Fruit fly (Drosophila melanogaster) whole organism, embryonic: Measurements from ENCODE around the gene CG12951.
A peak's percentile ranks its signal among the peaks of the same experiment; 100 is the strongest.

Experiments used
- CG10366 ChIP-seq: fragments of 200-800 bp; sonication (Bioruptor generic); IDR thresholded peaks from 2 replicates; pipeline ENCODE4 v1.3.6; 2022; ENCODE audit warnings: missing biosample characterization, missing genetic modification characterization
- CG11398 ChIP-seq: fragments of 200-800 bp; sonication (Bioruptor generic); optimal IDR thresholded peaks from 2 replicates; lab custom pipeline; 2016; ENCODE audit warnings: missing biosample characterization, missing genetic modification characterization
- CG12219 ChIP-seq: fragments of 200-800 bp; sonication (Bioruptor generic); optimal IDR thresholded peaks from 3 replicates; lab custom pipeline; 2018; ENCODE audit warnings: missing biosample characterization, mild to moderate bottlenecking, missing genetic modification characterization
- CG12942 ChIP-seq: fragments of 200-800 bp; sonication (Bioruptor generic); optimal IDR thresholded peaks from 3 replicates; lab custom pipeline; 2016; ENCODE audit warnings: missing biosample characterization, missing genetic modification characterization
- CG13775 ChIP-seq: fragments of 200-800 bp; sonication (Bioruptor generic); optimal IDR thresholded peaks from 3 replicates; lab custom pipeline; 2017; ENCODE audit warnings: missing biosample characterization, mild to moderate bottlenecking, missing genetic modification characterization
- CG14050 ChIP-seq: fragments of 200-800 bp; sonication (Bioruptor generic); IDR thresholded peaks from 3 replicates; pipeline ENCODE4 v1.3.6; 2022; ENCODE audit warnings: missing biosample characterization, missing genetic modification characterization
- CG2129 ChIP-seq: fragments of 200-800 bp; sonication (Bioruptor generic); IDR thresholded peaks from 2 replicates; pipeline ENCODE4 v1.3.6; 2022; ENCODE audit warnings: missing biosample characterization, missing genetic modification characterization; ENCODE audit not compliant: partially characterized antibody
- CG2199 ChIP-seq: fragments of 200-800 bp; sonication (Bioruptor generic); IDR thresholded peaks from 3 replicates; pipeline ENCODE4 v1.3.6; 2022; ENCODE audit warnings: missing biosample characterization, missing genetic modification characterization
- CG2875 ChIP-seq: fragments of 200-800 bp; sonication (Bioruptor generic); optimal IDR thresholded peaks from 2 replicates; lab custom pipeline; 2017; ENCODE audit warnings: missing biosample characterization, mild to moderate bottlenecking, missing genetic modification characterization, missing genetic modification reagents
- CG3281 ChIP-seq: fragments of 200-800 bp; sonication (Bioruptor generic); optimal IDR thresholded peaks from 3 replicates; lab custom pipeline; 2017; ENCODE audit warnings: missing biosample characterization, mild to moderate bottlenecking, missing genetic modification characterization
- CG4328 ChIP-seq: fragments of 200-800 bp; sonication (Bioruptor generic); optimal IDR thresholded peaks from 3 replicates; lab custom pipeline; 2017; ENCODE audit warnings: missing biosample characterization, missing genetic modification reagents, missing genetic modification characterization
- CG4404 ChIP-seq: fragments of 200-800 bp; sonication (Bioruptor generic); IDR thresholded peaks from 2 replicates; pipeline ENCODE4 v1.3.6; 2022; ENCODE audit warnings: missing biosample characterization, missing genetic modification characterization
- CG6254 ChIP-seq: fragments of 200-800 bp; sonication (Bioruptor generic); optimal IDR thresholded peaks from 3 replicates; lab custom pipeline; 2017; ENCODE audit warnings: mild to moderate bottlenecking, missing biosample characterization, missing genetic modification reagents, missing genetic modification characterization
- CG8281 ChIP-seq: fragments of 200-800 bp; sonication (Bioruptor generic); optimal IDR thresholded peaks from 2 replicates; lab custom pipeline; 2018; ENCODE audit warnings: missing biosample characterization, mild to moderate bottlenecking, missing genetic modification characterization, moderate library complexity
- CG8388 ChIP-seq: fragments of 200-800 bp; sonication (Bioruptor generic); optimal IDR thresholded peaks from 2 replicates; lab custom pipeline; 2019; ENCODE audit warnings: missing biosample characterization, mild to moderate bottlenecking, missing genetic modification characterization, moderate library complexity
- CG9437 ChIP-seq: fragments of 200-800 bp; sonication (Bioruptor generic); optimal IDR thresholded peaks from 2 replicates; lab custom pipeline; 2018; ENCODE audit warnings: missing biosample characterization, mild to moderate bottlenecking, missing genetic modification characterization
- Deaf1 ChIP-seq: fragments of 200-800 bp; optimal IDR thresholded peaks from 3 replicates; lab custom pipeline; 2019; ENCODE audit warnings: missing biosample characterization, mild to moderate bottlenecking, missing genetic modification characterization, moderate library complexity
- E2f1 ChIP-seq: fragments of 200-800 bp; sonication (Bioruptor generic); IDR thresholded peaks from 2 replicates; pipeline ENCODE4 v1.3.6; 2022; ENCODE audit warnings: missing biosample characterization, missing genetic modification characterization
- Elba2 ChIP-seq: fragments of 200-800 bp; sonication (Bioruptor generic); optimal IDR thresholded peaks from 3 replicates; lab custom pipeline; 2016; ENCODE audit warnings: missing biosample characterization, missing genetic modification characterization
- Ets97D ChIP-seq: fragments of 200-800 bp; sonication (Bioruptor generic); optimal IDR thresholded peaks from 3 replicates; lab custom pipeline; 2016; ENCODE audit warnings: missing biosample characterization, missing genetic modification characterization
- Fer1 ChIP-seq: fragments of 200-800 bp; sonication (Bioruptor generic); optimal IDR thresholded peaks from 2 replicates; lab custom pipeline; 2017; ENCODE audit warnings: missing biosample characterization, mild to moderate bottlenecking, missing genetic modification characterization
- Gug ChIP-seq: fragments of 200-800 bp; sonication (Bioruptor generic); IDR thresholded peaks from 4 replicates; pipeline ENCODE4 v1.3.6; 2022; ENCODE audit warnings: missing biosample characterization, missing genetic modification characterization
- HHEX ChIP-seq: fragments of 200-800 bp; sonication (Bioruptor generic); optimal IDR thresholded peaks from 3 replicates; lab custom pipeline; 2017; ENCODE audit warnings: missing biosample characterization, mild to moderate bottlenecking, missing genetic modification characterization, missing genetic modification reagents
- Hsf ChIP-seq: fragments of 200-800 bp; sonication (Bioruptor generic); optimal IDR thresholded peaks from 3 replicates; lab custom pipeline; 2016; ENCODE audit warnings: missing biosample characterization, missing genetic modification characterization
- Max ChIP-seq: fragments of 200-800 bp; sonication (Bioruptor generic); optimal IDR thresholded peaks from 2 replicates; lab custom pipeline; 2016; ENCODE audit warnings: missing biosample characterization, mild to moderate bottlenecking, missing genetic modification characterization
- Myb ChIP-seq: fragments of 200-800 bp; sonication (Bioruptor generic); optimal IDR thresholded peaks from 2 replicates; lab custom pipeline; 2016; ENCODE audit warnings: missing biosample characterization, missing genetic modification characterization
- NC2β ChIP-seq: fragments of 200-800 bp; sonication (Bioruptor generic); optimal IDR thresholded peaks from 2 replicates; lab custom pipeline; 2016; ENCODE audit warnings: missing biosample characterization, missing genetic modification characterization
- Sin3A ChIP-seq: fragments of >200 bp; optimal IDR thresholded peaks from 2 replicates; lab custom pipeline; 2018
- Xrp1 ChIP-seq: fragments of 200-800 bp; sonication (Bioruptor generic); IDR thresholded peaks from 2 replicates; pipeline ENCODE4 v1.3.6; 2022; ENCODE audit warnings: missing biosample characterization, missing genetic modification characterization
- aop ChIP-seq: fragments of 200-800 bp; sonication (Bioruptor generic); IDR thresholded peaks from 2 replicates; pipeline ENCODE4 v1.3.6; 2022; ENCODE audit warnings: missing biosample characterization, missing genetic modification characterization
- ap ChIP-seq: fragments of 200-800 bp; sonication (Bioruptor generic); IDR thresholded peaks from 2 replicates; pipeline ENCODE4 v1.3.6; 2022; ENCODE audit warnings: missing biosample characterization, missing genetic modification characterization
- chinmo ChIP-seq: fragments of 200-800 bp; sonication (Bioruptor generic); IDR thresholded peaks from 4 replicates; pipeline ENCODE4 v1.3.6; 2022; ENCODE audit warnings: missing biosample characterization, missing genetic modification characterization; ENCODE audit not compliant: partially characterized antibody
- danr ChIP-seq: fragments of 200-800 bp; sonication (Bioruptor generic); IDR thresholded peaks from 2 replicates; pipeline ENCODE4 v1.3.6; 2022; ENCODE audit warnings: missing biosample characterization, missing genetic modification characterization
- dmrt11E ChIP-seq: fragments of 200-800 bp; sonication (Bioruptor generic); optimal IDR thresholded peaks from 3 replicates; lab custom pipeline; 2018; ENCODE audit warnings: missing biosample characterization, mild to moderate bottlenecking, missing genetic modification characterization, moderate library complexity
- exex ChIP-seq: fragments of 200-800 bp; sonication (Bioruptor generic); optimal IDR thresholded peaks from 4 replicates; lab custom pipeline; 2018; ENCODE audit warnings: missing biosample characterization, mild to moderate bottlenecking, missing genetic modification characterization, moderate library complexity
- kay ChIP-seq: fragments of 200-800 bp; sonication (Bioruptor generic); optimal IDR thresholded peaks from 2 replicates; lab custom pipeline; 2016; ENCODE audit warnings: missing biosample characterization, missing genetic modification characterization
- klu ChIP-seq: fragments of 200-800 bp; sonication (Bioruptor generic); IDR thresholded peaks from 2 replicates; pipeline ENCODE4 v1.3.6; 2022; ENCODE audit warnings: missing biosample characterization, missing genetic modification characterization
- lbe ChIP-seq: fragments of 200-800 bp; sonication (Bioruptor generic); optimal IDR thresholded peaks from 2 replicates; lab custom pipeline; 2016; ENCODE audit warnings: missing biosample characterization, mild to moderate bottlenecking, missing genetic modification characterization
- odd ChIP-seq: fragments of 200-800 bp; sonication (Bioruptor generic); optimal IDR thresholded peaks from 2 replicates; lab custom pipeline; 2017; ENCODE audit warnings: missing biosample characterization, mild to moderate bottlenecking, missing genetic modification characterization
- pb ChIP-seq: fragments of 200-800 bp; sonication (Bioruptor generic); optimal IDR thresholded peaks from 3 replicates; lab custom pipeline; 2016; ENCODE audit warnings: missing biosample characterization, missing genetic modification characterization
- pfk ChIP-seq: fragments of 200-800 bp; sonication (Bioruptor generic); optimal IDR thresholded peaks from 2 replicates; lab custom pipeline; 2018; ENCODE audit warnings: missing biosample characterization, mild to moderate bottlenecking, missing genetic modification characterization, moderate library complexity
- pho ChIP-seq: fragments of 200-800 bp; sonication (Bioruptor generic); optimal IDR thresholded peaks from 2 replicates; lab custom pipeline; 2016; ENCODE audit warnings: missing biosample characterization, missing genetic modification characterization
- pnt ChIP-seq: fragments of 200-800 bp; sonication (Bioruptor generic); optimal IDR thresholded peaks from 3 replicates; lab custom pipeline; 2016; ENCODE audit warnings: missing biosample characterization, missing genetic modification characterization
- slp2 ChIP-seq: fragments of 200-800 bp; sonication (Bioruptor generic); optimal IDR thresholded peaks from 2 replicates; lab custom pipeline; 2016; ENCODE audit warnings: missing biosample characterization, missing genetic modification characterization
- stwl ChIP-seq: fragments of 200-800 bp; sonication (Bioruptor generic); optimal IDR thresholded peaks from 3 replicates; lab custom pipeline; 2018; ENCODE audit warnings: missing biosample characterization, mild to moderate bottlenecking, missing genetic modification characterization, moderate library complexity
- tap ChIP-seq: fragments of 200-800 bp; optimal IDR thresholded peaks from 3 replicates; lab custom pipeline; 2019; ENCODE audit warnings: missing biosample characterization, mild to moderate bottlenecking, missing genetic modification characterization, moderate library complexity
- tin ChIP-seq: fragments of 200-800 bp; sonication (Bioruptor generic); optimal IDR thresholded peaks from 3 replicates; lab custom pipeline; 2016; ENCODE audit warnings: missing biosample characterization, missing genetic modification characterization
- tup ChIP-seq: fragments of 200-800 bp; sonication (Bioruptor generic); optimal IDR thresholded peaks from 2 replicates; lab custom pipeline; 2016; ENCODE audit warnings: missing biosample characterization, mild to moderate bottlenecking, missing genetic modification characterization, moderate library complexity
- usp ChIP-seq: fragments of >200 bp; optimal IDR thresholded peaks from 2 replicates; lab custom pipeline; 2017; ENCODE audit warnings: missing biosample characterization, missing genetic modification characterization
- vnd ChIP-seq: fragments of 200-800 bp; sonication (Bioruptor generic); IDR thresholded peaks from 3 replicates; pipeline ENCODE4 v1.3.6; 2022; ENCODE audit warnings: missing biosample characterization, missing genetic modification characterization; ENCODE audit not compliant: partially characterized antibody
- vvl ChIP-seq: fragments of 200-800 bp; sonication (Bioruptor generic); IDR thresholded peaks from 2 replicates; pipeline ENCODE4 v1.3.6; 2022; ENCODE audit warnings: missing biosample characterization, missing genetic modification characterization

Gene CG12951

dm6 chr3R:9337402-9338254 lies 7.5 kb upstream of the CG12951 start (continued):
- TF ChIP-seq vvl (GFP tag; lab: Robert Waterston, UW): no peak
- no peak for TF ChIP-seq Hsf (GFP tag; lab: Kevin White, UChicago)
- peak; percentile 49; the same call in 1 of the 3 replicates for TF ChIP-seq CG2199 (GFP tag; lab: Robert Waterston, UW)
- TF ChIP-seq tap (tag; lab: Kevin White, UChicago): no peak
- peak; percentile 29 for TF ChIP-seq CG3281 (GFP tag; lab: Kevin White, UChicago)
- no peak for TF ChIP-seq tin (GFP tag; lab: Kevin White, UChicago)
- TF ChIP-seq pb (GFP tag; lab: Kevin White, UChicago): no peak
- TF ChIP-seq chinmo: 0 out of 4 replicates have a peak, but pooled peaks have one; percentile 76
- TF ChIP-seq CG2875 (GFP tag; lab: Kevin White, UChicago): no peak
- no peak for TF ChIP-seq CG2129
- no peak for TF ChIP-seq CG8281 (tag; lab: Kevin White, UChicago)
- TF ChIP-seq exex (tag; lab: Kevin White, UChicago): peak; percentile 39
- no peak for TF ChIP-seq pnt
- TF ChIP-seq Gug: no peak
- TF ChIP-seq vnd (GFP tag; lab: Robert Waterston, UW): no peak
- TF ChIP-seq pho: no peak
- no peak for TF ChIP-seq CG4404 (GFP tag; lab: Robert Waterston, UW)
- no peak for TF ChIP-seq Myb (GFP tag; lab: Kevin White, UChicago)
- TF ChIP-seq E2f1: no peak
- TF ChIP-seq Elba2 (GFP tag; lab: Kevin White, UChicago): no peak
- no peak for TF ChIP-seq CG9437 (GFP tag; lab: Kevin White, UChicago)
- no peak for TF ChIP-seq Deaf1 (tag; lab: Kevin White, UChicago)
- TF ChIP-seq Ets97D (GFP tag; lab: Kevin White, UChicago): no peak
- no peak for TF ChIP-seq aop
- no peak for TF ChIP-seq odd (GFP tag; lab: Kevin White, UChicago)
- no peak for TF ChIP-seq CG12219 (GFP tag; lab: Kevin White, UChicago)
- no peak for TF ChIP-seq CG6254 (GFP tag; lab: Kevin White, UChicago)
- TF ChIP-seq CG13775 (GFP tag; lab: Kevin White, UChicago): no peak
- no peak for TF ChIP-seq NC2β (GFP tag; lab: Kevin White, UChicago)
- TF ChIP-seq CG12942 (GFP tag; lab: Kevin White, UChicago): no peak
- TF ChIP-seq HHEX (GFP tag; lab: Kevin White, UChicago): no peak
- no peak for TF ChIP-seq Sin3A (lab: Kevin White, UChicago)
- TF ChIP-seq CG14050: no peak
- no peak for TF ChIP-seq klu
- TF ChIP-seq lbe (GFP tag; lab: Kevin White, UChicago): no peak
- no peak for TF ChIP-seq CG4328 (GFP tag; lab: Kevin White, UChicago)
- TF ChIP-seq kay (GFP tag; lab: Kevin White, UChicago): peak; percentile 16
- TF ChIP-seq usp (GFP tag; lab: Kevin White, UChicago): no peak
- no peak for TF ChIP-seq CG8388
- TF ChIP-seq Xrp1: no peak
- no peak for TF ChIP-seq danr (GFP tag; lab: Robert Waterston, UW)
- TF ChIP-seq stwl: no peak
- TF ChIP-seq CG10366 (GFP tag; lab: Robert Waterston, UW): no peak
- TF ChIP-seq Fer1 (GFP tag; lab: Kevin White, UChicago): peak; percentile 7
- TF ChIP-seq tup (GFP tag; lab: Kevin White, UChicago): no peak
- TF ChIP-seq Max (GFP tag; lab: Kevin White, UChicago): no peak
- TF ChIP-seq CG11398 (GFP tag; lab: Kevin White, UChicago): no peak
- no peak for TF ChIP-seq ap (GFP tag; lab: Robert Waterston, UW)
- peak; percentile 9 for TF ChIP-seq pfk (GFP tag; lab: Kevin White, UChicago)
- no peak for TF ChIP-seq dmrt11E (tag; lab: Kevin White, UChicago)
- no peak for TF ChIP-seq slp2 (GFP tag; lab: Kevin White, UChicago)
